Worm (Caenorhabditis elegans): ENCODE measurements around the gene ets-9.

The ets-9 gene

ce11 chrX:4279294-4279782, at the start of gene ets-9, which contains the start of gene twk-28:
ets-9 (plus strand) TSS chrX:4279703.
twk-28 (minus strand) TSS chrX:4279344.
- TF ChIP-seq dao-5 (tag; optimal IDR thresholded peaks at IDR 0.05) (no peak), W03F9.2 (tag; optimal IDR thresholded peaks at IDR 0.05) (no peak), him-1 (tag; optimal IDR thresholded peaks at IDR 0.05) (no peak)

ce11 chrX:4235752-4236151, 43.8 kb upstream of the ets-9 start, which contains the start of gene rab-37:
rab-37 (minus strand) TSS chrX:4235852.
- TF ChIP-seq dao-5 (tag; optimal IDR thresholded peaks at IDR 0.05) (no peak), him-1 (tag; optimal IDR thresholded peaks at IDR 0.05) (no peak), W03F9.2 (tag; optimal IDR thresholded peaks at IDR 0.05) (no peak)

DNA sequence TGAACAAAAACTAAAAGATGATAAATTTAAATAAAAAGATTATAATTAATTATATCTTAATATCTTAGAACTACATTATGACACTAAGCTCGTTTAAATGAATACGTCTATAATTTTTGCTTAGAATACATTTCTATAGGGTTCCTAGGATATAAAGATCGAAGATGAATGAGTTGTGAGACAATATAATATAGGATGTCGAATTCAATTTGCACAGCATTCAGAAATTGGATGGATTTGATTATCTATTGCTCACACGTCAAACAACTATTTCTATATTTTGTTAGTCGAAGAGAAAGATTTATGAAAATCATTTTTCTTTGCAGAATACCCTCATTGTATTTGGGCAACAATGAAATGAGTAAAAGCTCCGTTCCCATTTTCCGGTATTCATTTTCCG, 40.5 kb upstream of the ets-9 start:
- TF ChIP-seq him-1 (tag; optimal IDR thresholded peaks at IDR 0.05): no peak
- TF ChIP-seq dao-5 (tag; optimal IDR thresholded peaks at IDR 0.05): no peak
- TF ChIP-seq W03F9.2 (tag; optimal IDR thresholded peaks at IDR 0.05): no peak

- no peak for TF ChIP-seq dao-5 (tag; optimal IDR thresholded peaks at IDR 0.05)
- no peak for TF ChIP-seq W03F9.2 (tag; optimal IDR thresholded peaks at IDR 0.05)
- no peak for TF ChIP-seq him-1 (tag; optimal IDR thresholded peaks at IDR 0.05)
Measured at ce11 chrX:4244489-4245123, 34.9 kb upstream of the ets-9 start.

DNA sequence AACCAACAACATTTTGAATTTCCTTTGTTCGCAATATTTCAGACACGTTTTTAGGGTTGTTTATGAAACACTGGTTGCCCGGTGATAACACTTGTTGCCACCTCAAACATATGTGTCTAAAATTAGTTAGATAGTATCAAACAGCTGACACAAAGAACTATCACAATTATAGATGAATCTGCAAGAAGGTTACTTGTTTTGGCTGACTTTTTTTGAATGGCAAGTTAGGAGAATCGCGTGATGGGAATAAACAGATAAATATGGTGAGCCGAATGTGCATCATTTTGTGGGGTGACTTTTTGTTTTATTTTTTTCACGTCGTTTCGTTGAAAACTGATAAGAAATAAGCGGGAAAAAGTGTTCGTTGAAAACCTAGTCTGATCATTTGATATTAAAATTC, 34.4 kb upstream of the ets-9 start:
- TF ChIP-seq W03F9.2 (tag; optimal IDR thresholded peaks at IDR 0.05) (peak; percentile 3), dao-5 (tag; optimal IDR thresholded peaks at IDR 0.05) (no peak), him-1 (tag; optimal IDR thresholded peaks at IDR 0.05) (no peak)

ce11 chrX:4246237-4246697, 33.2 kb upstream of the ets-9 start:
- no peak for TF ChIP-seq him-1 (tag; optimal IDR thresholded peaks at IDR 0.05)
- TF ChIP-seq W03F9.2 (tag; optimal IDR thresholded peaks at IDR 0.05): no peak
- no peak for TF ChIP-seq dao-5 (tag; optimal IDR thresholded peaks at IDR 0.05)

- TF ChIP-seq dao-5 (tag; optimal IDR thresholded peaks at IDR 0.05) (peak; percentile 44), W03F9.2 (tag; optimal IDR thresholded peaks at IDR 0.05) (no peak), him-1 (tag; optimal IDR thresholded peaks at IDR 0.05) (no peak)
Measured at ce11 chrX:4246867-4247591, 32.5 kb upstream of the ets-9 start, which contains the start of gene F48D6.4. F48D6.4 (minus strand) TSS chrX:4247212.

DNA sequence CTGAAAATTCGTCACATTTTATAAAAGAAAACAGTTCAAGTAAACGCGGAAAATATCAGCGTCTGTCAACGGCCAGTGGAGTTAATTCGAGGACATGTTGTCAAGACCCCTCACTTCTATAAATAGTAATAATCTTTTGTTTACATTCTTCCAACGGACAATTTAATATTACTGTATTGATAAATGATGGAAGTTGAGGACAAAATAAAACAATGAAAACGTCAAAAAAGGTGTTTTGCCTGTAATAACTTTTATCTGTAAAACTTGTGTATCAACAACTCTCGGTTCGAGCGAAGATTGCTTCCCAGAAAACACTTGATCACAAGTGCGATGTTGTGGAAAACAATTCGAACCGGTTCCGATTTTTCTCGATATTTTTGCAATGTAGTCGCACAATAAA, 31.1 kb upstream of the ets-9 start:
- TF ChIP-seq W03F9.2 (tag; optimal IDR thresholded peaks at IDR 0.05) (no peak), dao-5 (tag; optimal IDR thresholded peaks at IDR 0.05) (no peak), him-1 (tag; optimal IDR thresholded peaks at IDR 0.05) (no peak)

DNA sequence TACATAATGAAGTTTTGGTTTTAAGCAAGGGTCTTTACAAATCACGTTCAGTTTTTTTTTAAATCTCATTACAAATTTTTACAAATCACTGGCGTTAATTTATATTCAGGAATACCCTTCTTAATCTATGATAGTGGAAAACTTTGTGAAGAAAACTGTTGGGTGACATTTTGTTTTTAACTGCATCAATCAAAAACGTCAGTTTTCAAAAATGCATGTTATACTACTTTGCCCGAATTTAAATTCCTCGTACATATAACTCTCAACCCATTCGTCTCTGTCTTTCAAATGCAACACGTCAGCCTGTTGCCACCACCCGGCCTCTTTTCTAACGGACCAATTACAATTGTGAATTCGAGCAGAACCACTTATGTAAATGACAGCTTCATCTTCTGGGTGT, 30.6 kb upstream of the ets-9 start, which contains the start of gene hlh-13:
hlh-13 (plus strand) TSS at position 301 of the 400 bp plus-strand sequence.
- TF ChIP-seq dao-5 (tag; optimal IDR thresholded peaks at IDR 0.05) (no peak), W03F9.2 (tag; optimal IDR thresholded peaks at IDR 0.05) (no peak), him-1 (tag; optimal IDR thresholded peaks at IDR 0.05) (no peak)

DNA sequence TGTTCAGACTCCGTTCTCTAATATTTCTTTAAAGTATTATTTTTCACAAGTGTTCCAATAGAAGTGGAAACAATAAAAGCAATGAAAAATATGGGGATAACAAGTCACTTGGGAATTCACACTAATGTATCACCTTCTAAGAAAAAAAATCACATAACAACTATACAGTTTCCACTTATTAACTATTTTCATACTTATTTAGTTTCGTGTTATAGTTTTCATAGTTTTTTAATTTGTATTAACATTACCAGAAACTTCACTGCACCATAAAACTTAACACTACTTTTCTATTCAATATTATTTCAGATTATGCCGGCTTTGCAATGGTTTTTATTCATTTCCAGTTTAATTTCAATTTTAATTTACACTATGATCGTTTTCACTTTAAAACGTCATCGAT, 27.5 kb upstream of the ets-9 start, which contains the start of gene srv-5:
srv-5 (plus strand) TSS at position 301 of the 400 bp plus-strand sequence.
- no peak for TF ChIP-seq W03F9.2 (tag; optimal IDR thresholded peaks at IDR 0.05)
- no peak for TF ChIP-seq him-1 (tag; optimal IDR thresholded peaks at IDR 0.05)
- no peak for TF ChIP-seq dao-5 (tag; optimal IDR thresholded peaks at IDR 0.05)

- TF ChIP-seq W03F9.2 (tag; optimal IDR thresholded peaks at IDR 0.05) (no peak), him-1 (tag; optimal IDR thresholded peaks at IDR 0.05) (no peak), dao-5 (tag; optimal IDR thresholded peaks at IDR 0.05) (no peak)
Measured at ce11 chrX:4254782-4255181, 24.7 kb upstream of the ets-9 start, which contains the start of gene taf-11.1. taf-11.1 (plus strand) TSS chrX:4255170.

ce11 chrX:4255366-4255765, 24.1 kb upstream of the ets-9 start:
- TF ChIP-seq W03F9.2 (tag; optimal IDR thresholded peaks at IDR 0.05): no peak
- TF ChIP-seq him-1 (tag; optimal IDR thresholded peaks at IDR 0.05): no peak
- no peak for TF ChIP-seq dao-5 (tag; optimal IDR thresholded peaks at IDR 0.05)

ce11 chrX:4256761-4257160, 22.7 kb upstream of the ets-9 start, which contains the start of gene srv-6:
srv-6 (plus strand) TSS chrX:4257061.
- no peak for TF ChIP-seq W03F9.2 (tag; optimal IDR thresholded peaks at IDR 0.05)
- no peak for TF ChIP-seq dao-5 (tag; optimal IDR thresholded peaks at IDR 0.05)
- no peak for TF ChIP-seq him-1 (tag; optimal IDR thresholded peaks at IDR 0.05)

DNA sequence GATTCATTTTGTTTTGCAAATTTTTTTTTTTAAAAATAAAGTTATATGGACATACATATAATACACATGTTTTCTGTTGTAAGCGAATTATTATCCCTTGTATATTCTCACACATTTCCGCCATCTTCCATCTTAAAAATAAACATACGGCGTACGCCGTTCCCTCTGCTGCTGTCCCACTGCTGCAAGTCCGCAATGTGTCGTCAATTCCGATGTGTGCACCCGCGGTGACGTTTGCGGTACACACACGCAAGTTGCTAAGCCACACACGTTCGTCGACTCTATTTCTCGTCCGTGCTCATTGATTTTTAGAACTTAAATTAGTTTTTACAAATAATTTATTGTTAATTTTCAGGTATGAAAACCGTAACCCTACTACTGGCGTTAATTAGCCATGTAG, 19.2 kb upstream of the ets-9 start, which contains the start of gene C52B9.4:
C52B9.4 (plus strand) TSS at position 356 of the 400 bp plus-strand sequence.
- TF ChIP-seq him-1 (tag; optimal IDR thresholded peaks at IDR 0.05) (no peak), dao-5 (tag; optimal IDR thresholded peaks at IDR 0.05) (no peak), W03F9.2 (tag; optimal IDR thresholded peaks at IDR 0.05) (peak; percentile 5)

Data from whole organism, L4/young adult.